Worm (Caenorhabditis elegans) whole organism, L2 larva: ENCODE measurements around the gene C54F6.20.
A peak's percentile ranks its signal among the peaks of the same experiment; 100 is the strongest.
"Not testable (repeated sequence)": the region's sequence is repeated elsewhere in the genome, so short reads cannot be mapped to it uniquely, and the experiment has no call there.

Experiments used
- R02D3.7 ChIP-seq: fragments of 150-350 bp; optimal IDR thresholded peaks from 2 replicates; lab custom pipeline; 2014; ENCODE audit warnings: missing biosample characterization, missing genetic modification characterization
- Y55F3AM.14 ChIP-seq: fragments of 200-800 bp; sonication (Bioruptor generic); optimal IDR thresholded peaks from 2 replicates; lab custom pipeline; 2018; ENCODE audit warnings: mild to moderate bottlenecking, missing genetic modification characterization, missing compliant biosample characterization
- ZK546.5 ChIP-seq: sonication (generic microtip); optimal IDR thresholded peaks from 2 replicates; lab custom pipeline; 2017; ENCODE audit warnings: missing biosample characterization, missing genetic modification characterization
- aly-2 ChIP-seq: fragments of 150-350 bp; optimal IDR thresholded peaks from 2 replicates; lab custom pipeline; 2014; ENCODE audit warnings: missing biosample characterization, missing genetic modification characterization
- ama-1 ChIP-seq: fragments of 150-350 bp; optimal IDR thresholded peaks from 2 replicates; lab custom pipeline; 2018; ENCODE audit warnings: inconsistent platforms
- blmp-1 ChIP-seq: sonication (generic microtip); optimal IDR thresholded peaks from 2 replicates; lab custom pipeline; 2017; ENCODE audit warnings: missing genetic modification characterization, mild to moderate bottlenecking, missing compliant biosample characterization, antibody characterized with exemption, moderate library complexity; ENCODE audit not compliant: insufficient read depth
- ceh-16 ChIP-seq: fragments of 150-350 bp; optimal IDR thresholded peaks from 2 replicates; lab custom pipeline; 2014; ENCODE audit warnings: missing biosample characterization, missing genetic modification characterization
- ceh-82 ChIP-seq: fragments of 150-350 bp; optimal IDR thresholded peaks from 2 replicates; lab custom pipeline; 2014; ENCODE audit warnings: missing biosample characterization, missing genetic modification characterization
- crh-2 ChIP-seq: sonication (generic microtip); optimal IDR thresholded peaks from 2 replicates; lab custom pipeline; 2017; ENCODE audit warnings: missing biosample characterization, missing genetic modification characterization
- dmd-4 ChIP-seq: sonication (generic microtip); optimal IDR thresholded peaks from 2 replicates; lab custom pipeline; 2017; ENCODE audit warnings: missing biosample characterization, missing genetic modification characterization
- egl-27 ChIP-seq: sonication (generic microtip); optimal IDR thresholded peaks from 3 replicates; lab custom pipeline; 2017; ENCODE audit warnings: missing biosample characterization, missing genetic modification reagents, missing genetic modification characterization
- elt-3 ChIP-seq: sonication (generic microtip); optimal IDR thresholded peaks from 2 replicates; lab custom pipeline; 2017; ENCODE audit warnings: missing biosample characterization, missing genetic modification characterization
- fos-1 ChIP-seq: fragments of 150-350 bp; optimal IDR thresholded peaks from 2 replicates; lab custom pipeline; 2014; ENCODE audit warnings: missing biosample characterization, missing genetic modification characterization
- lin-11 ChIP-seq: fragments of 150-350 bp; sonication (generic microtip); optimal IDR thresholded peaks from 2 replicates; lab custom pipeline; 2014; ENCODE audit warnings: missing biosample characterization, missing genetic modification characterization, inconsistent platforms, mixed read lengths
- lin-13 ChIP-seq: fragments of 150-350 bp; optimal IDR thresholded peaks from 2 replicates; lab custom pipeline; 2014; ENCODE audit warnings: missing biosample characterization, missing genetic modification reagents, missing genetic modification characterization
- lin-39 ChIP-seq: fragments of 150-350 bp; optimal IDR thresholded peaks from 2 replicates; lab custom pipeline; 2014; ENCODE audit warnings: missing biosample characterization, missing genetic modification reagents, missing genetic modification characterization
- lsy-2 ChIP-seq, 2 experiments: fragments of 150-350 bp in 1 of 2; sonication (generic microtip) in 1 of 2; optimal IDR thresholded peaks; 2 replicates each; lab custom pipeline; 2014 to 2017; ENCODE audit warnings: missing biosample characterization in 2 of 2, missing genetic modification characterization in 2 of 2
- mab-5 ChIP-seq: fragments of 150-350 bp; optimal IDR thresholded peaks from 2 replicates; lab custom pipeline; 2014; ENCODE audit warnings: missing biosample characterization, missing genetic modification characterization
- mdl-1 ChIP-seq, 2 experiments: fragments of 150-350 bp in 1 of 2; sonication (generic microtip) in 1 of 2; optimal IDR thresholded peaks; 2 replicates each; lab custom pipeline; 2017; ENCODE audit warnings: missing biosample characterization in 2 of 2, missing genetic modification characterization in 2 of 2
- nhr-10 ChIP-seq: sonication (generic microtip); optimal IDR thresholded peaks from 2 replicates; lab custom pipeline; 2017; ENCODE audit warnings: missing biosample characterization, missing genetic modification characterization
- nhr-12 ChIP-seq: fragments of 150-350 bp; optimal IDR thresholded peaks from 2 replicates; lab custom pipeline; 2014; ENCODE audit warnings: missing biosample characterization, missing genetic modification characterization
- nhr-21 ChIP-seq: fragments of 150-350 bp; optimal IDR thresholded peaks from 2 replicates; lab custom pipeline; 2014; ENCODE audit warnings: missing biosample characterization, missing genetic modification characterization
- nhr-77 ChIP-seq: fragments of 150-350 bp; optimal IDR thresholded peaks from 2 replicates; lab custom pipeline; 2014; ENCODE audit warnings: missing biosample characterization, missing genetic modification characterization
- peb-1 ChIP-seq: fragments of 150-350 bp; optimal IDR thresholded peaks from 2 replicates; lab custom pipeline; 2014; ENCODE audit warnings: missing biosample characterization, missing genetic modification characterization
- sem-4 ChIP-seq: fragments of 150-350 bp; optimal IDR thresholded peaks from 2 replicates; lab custom pipeline; 2014; ENCODE audit warnings: missing biosample characterization, missing genetic modification reagents, missing genetic modification characterization
- skn-1 ChIP-seq: sonication (generic microtip); optimal IDR thresholded peaks from 2 replicates; lab custom pipeline; 2017; ENCODE audit warnings: missing biosample characterization, missing genetic modification characterization
- sma-9 ChIP-seq, 2 experiments: fragments of 150-350 bp in 1 of 2; sonication (generic microtip) in 1 of 2; optimal IDR thresholded peaks; 2 replicates each; lab custom pipeline; 2014 to 2016; ENCODE audit warnings: missing genetic modification characterization in 2 of 2, mild to moderate bottlenecking in 1 of 2, missing biosample characterization in 1 of 2, missing compliant biosample characterization in 1 of 2, missing genetic modification reagents in 1 of 2, moderate library complexity in 1 of 2
- snpc-4 ChIP-seq: fragments of 150-350 bp; optimal IDR thresholded peaks from 2 replicates; lab custom pipeline; 2014; ENCODE audit warnings: missing biosample characterization, missing genetic modification characterization
- zag-1 ChIP-seq: fragments of 150-350 bp; optimal IDR thresholded peaks from 2 replicates; lab custom pipeline; 2014; ENCODE audit warnings: missing biosample characterization, missing genetic modification characterization
- ztf-1 ChIP-seq: fragments of 200-800 bp; sonication (Bioruptor generic); conservative IDR thresholded peaks from 2 replicates; pipeline ENCODE4 v1.3.6; 2022; ENCODE audit warnings: missing genetic modification characterization, missing compliant biosample characterization
- ztf-11 ChIP-seq: sonication (generic microtip); optimal IDR thresholded peaks from 2 replicates; lab custom pipeline; 2017; ENCODE audit warnings: missing biosample characterization, missing genetic modification characterization
- ztf-4 ChIP-seq: fragments of 150-350 bp; optimal IDR thresholded peaks from 2 replicates; lab custom pipeline; 2014; ENCODE audit warnings: missing biosample characterization, missing genetic modification characterization

The C54F6.20 gene

ce11 chrV:7501194-7501593 lies 23.4 kb upstream of the C54F6.20 start:
- TF ChIP-seq blmp-1 (tag; lab: Kevin White, UChicago) (no peak), ceh-16 (tag; lab: Kevin White, UChicago) (no peak), ztf-4 (tag; lab: Kevin White, UChicago) (no peak), lin-13 (GFP tag; lab: Kevin White, UChicago) (no peak), ztf-1 (GFP tag; lab: Robert Waterston, UW) (no peak), zag-1 (tag; lab: Kevin White, UChicago) (no peak), Y55F3AM.14 (no peak), skn-1 (tag; lab: Kevin White, UChicago) (no peak), mab-5 (tag; lab: Kevin White, UChicago) (no peak), sem-4 (tag; lab: Kevin White, UChicago) (no peak), ama-1 (lab: Kevin White, UChicago) (no peak), crh-2 (tag; lab: Kevin White, UChicago) (no peak), R02D3.7 (no peak), nhr-21 (tag; lab: Kevin White, UChicago) (no peak), lsy-2 (tag; optimal IDR thresholded peaks at IDR 0.05; lab: Kevin White, UChicago) (no peak)
- TF ChIP-seq, all 48 proteins: peak for 0

- TF ChIP-seq lin-11 (tag; lab: Kevin White, UChicago), result no peak
- TF ChIP-seq, all 48 proteins: peak for 0
Measured at ce11 chrV:7504271-7504670, 20.3 kb upstream of the C54F6.20 start, which contains the start of gene srh-229. srh-229 (minus strand) TSS chrV:7504371.

ce11 chrV:7506207-7506606 lies 18.3 kb upstream of the C54F6.20 start:
- TF ChIP-seq nhr-12 (tag; lab: Kevin White, UChicago) (no peak), nhr-21 (tag; lab: Kevin White, UChicago) (peak; percentile 10), lin-39 (no peak), ztf-11 (no peak), ztf-1 (GFP tag; lab: Robert Waterston, UW) (no peak), ZK546.5 (tag; lab: Kevin White, UChicago) (no peak), sma-9 (GFP tag; optimal IDR thresholded peaks at IDR 0.05; lab: Kevin White, UChicago) (peak; percentile 34), sma-9 (tag; optimal IDR thresholded peaks at IDR 0.05; lab: Kevin White, UChicago) (no peak), ceh-16 (tag; lab: Kevin White, UChicago) (no peak)

ce11 chrV:7508566-7509044 lies 15.9 kb upstream of the C54F6.20 start, which contains the start of the genes str-31 and nhr-172:
str-31 (minus strand) TSS chrV:7508666.
nhr-172 (plus strand) TSS chrV:7508994.
- TF ChIP-seq aly-2 (tag; lab: Kevin White, UChicago) (no peak), fos-1 (no peak), egl-27 (tag; lab: Kevin White, UChicago) (no peak), mab-5 (tag; lab: Kevin White, UChicago) (no peak), nhr-12 (tag; lab: Kevin White, UChicago) (no peak), sma-9 (GFP tag; optimal IDR thresholded peaks at IDR 0.05; lab: Kevin White, UChicago) (peak; percentile 1), sma-9 (tag; optimal IDR thresholded peaks at IDR 0.05; lab: Kevin White, UChicago) (no peak), ztf-4 (tag; lab: Kevin White, UChicago) (no peak), dmd-4 (tag; lab: Kevin White, UChicago) (no peak)

ce11 chrV:7511465-7511864 lies 13.1 kb upstream of the C54F6.20 start, which contains the start of gene nhr-171:
nhr-171 (plus strand) TSS chrV:7511765.
- not testable (repeated sequence) for TF ChIP-seq snpc-4 (tag; lab: Kevin White, UChicago); nhr-12 (tag; lab: Kevin White, UChicago); lin-13 (GFP tag; lab: Kevin White, UChicago)

- TF ChIP-seq ZK546.5 (tag; lab: Kevin White, UChicago) (no peak), ztf-1 (GFP tag; lab: Robert Waterston, UW) (no peak), lin-39 (no peak), ceh-82 (no peak), aly-2 (tag; lab: Kevin White, UChicago) (no peak), egl-27 (tag; lab: Kevin White, UChicago) (no peak), R02D3.7 (no peak), nhr-10 (no peak), elt-3 (tag; lab: Kevin White, UChicago) (no peak), nhr-77 (tag; lab: Kevin White, UChicago) (no peak), ztf-4 (tag; lab: Kevin White, UChicago) (no peak), Y55F3AM.14 (no peak), mdl-1 (tag; optimal IDR thresholded peaks at IDR 0.05; lab: Kevin White, UChicago) (no peak), dmd-4 (tag; lab: Kevin White, UChicago) (no peak), skn-1 (tag; lab: Kevin White, UChicago) (no peak), ama-1 (lab: Kevin White, UChicago) (no peak), peb-1 (no peak), sem-4 (tag; lab: Kevin White, UChicago) (no peak)
- TF ChIP-seq, all 48 proteins: peak for 0
Measured at ce11 chrV:7514939-7515338, 9.6 kb upstream of the C54F6.20 start, which contains the start of gene srb-18. srb-18 (plus strand) TSS chrV:7515239.
